Fruit fly (Drosophila melanogaster): ENCODE data around the gene CG34288.
A peak's percentile ranks its signal among the peaks of the same experiment; 100 is the strongest.

The CG34288 gene

DNA sequence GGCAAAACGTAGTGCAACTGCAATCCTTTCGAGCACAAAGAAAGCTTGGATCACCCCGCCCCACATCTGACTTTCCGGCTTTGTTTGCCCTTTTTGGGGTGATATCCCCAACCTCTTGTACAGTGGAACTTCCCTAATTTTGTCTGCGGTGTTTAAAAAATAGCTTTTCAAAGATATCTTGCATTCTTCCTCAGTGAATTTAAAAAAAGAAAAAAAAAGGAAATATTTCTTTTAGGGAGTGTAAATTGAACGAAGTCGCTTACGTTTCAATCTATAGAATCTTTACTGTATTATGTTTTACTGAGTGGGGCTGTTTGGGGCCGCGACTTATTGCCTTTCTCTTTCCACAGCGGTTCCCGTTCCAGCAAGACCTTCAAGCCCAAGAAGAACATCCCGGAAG lies 25.4 kb downstream of the CG34288 start (continued):
- peak; percentile 35; the same call in 1 of the 2 replicates for TF ChIP-seq CG11294 (GFP tag; IDR thresholded peaks at IDR 0.05)
- peak; percentile 61 for TF ChIP-seq CG3032 (tag; optimal IDR thresholded peaks at IDR 0.05)
- peak; percentile 83 for TF ChIP-seq topi (GFP tag; optimal IDR thresholded peaks at IDR 0.05)
- TF ChIP-seq Ets96B (tag; optimal IDR thresholded peaks at IDR 0.05): peak; percentile 55
- TF ChIP-seq CG7368 (GFP tag; optimal IDR thresholded peaks at IDR 0.05): no peak
- no peak for TF ChIP-seq Hr4 (GFP tag; optimal IDR thresholded peaks at IDR 0.05)
- peak in 1 of 2 experiments; percentile 39 for TF ChIP-seq ss (GFP tag; optimal IDR thresholded peaks at IDR 0.05)
- TF ChIP-seq CG15336 (GFP tag; IDR thresholded peaks at IDR 0.05): peak; percentile 82; the same call in 1 of the 2 replicates
- peak; percentile 95 for TF ChIP-seq svp (GFP tag)
- peak; percentile 88 for TF ChIP-seq eg (GFP tag; IDR thresholded peaks at IDR 0.05)
- peak; percentile 87 for TF ChIP-seq CG31627 (GFP tag; optimal IDR thresholded peaks at IDR 0.05)
- no peak for TF ChIP-seq Lpt (GFP tag; optimal IDR thresholded peaks at IDR 0.05)
- peak; percentile 61 for TF ChIP-seq CG8319 (GFP tag; optimal IDR thresholded peaks at IDR 0.05)
- TF ChIP-seq Sox14 (GFP tag; optimal IDR thresholded peaks at IDR 0.05): peak; percentile 75
- TF ChIP-seq CG11902 (GFP tag; optimal IDR thresholded peaks at IDR 0.05): peak; percentile 68
- peak; percentile 24 for TF ChIP-seq CG11762 (GFP tag; optimal IDR thresholded peaks at IDR 0.05; ENCODE audit: insufficient read depth)
- TF ChIP-seq CG3919 (GFP tag; optimal IDR thresholded peaks at IDR 0.05): peak; percentile 74
- peak; percentile 73 for TF ChIP-seq Ets21C (GFP tag; optimal IDR thresholded peaks at IDR 0.05)

DNA sequence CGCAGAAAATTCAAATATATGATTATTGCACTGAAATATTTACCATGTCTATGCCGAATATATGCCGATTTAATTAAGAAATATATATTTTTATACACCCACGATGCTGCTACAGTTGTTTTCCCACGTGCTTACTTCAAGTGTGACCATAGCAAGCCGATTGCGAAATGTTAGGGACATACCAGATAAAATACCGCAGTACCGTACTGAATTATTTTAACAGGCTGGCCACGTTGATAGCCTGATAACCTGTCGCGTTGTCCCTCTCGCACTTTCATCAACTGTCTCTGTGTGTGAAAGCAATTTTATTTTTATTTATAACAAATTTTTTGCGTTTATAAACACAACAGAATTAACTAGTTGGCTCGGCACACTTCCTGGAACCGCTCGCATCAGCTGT lies 26.2 kb downstream of the CG34288 start, which contains the start of the genes Nop56 and mats:
Gene Nop56, minus strand, starts transcription at position 158 of the 400 bp plus-strand sequence.
Gene mats, plus strand, starts transcription at position 251 of the 400 bp plus-strand sequence.
- TF ChIP-seq vri (GFP tag; optimal IDR thresholded peaks at IDR 0.05) (peak; percentile 46), topi (GFP tag; optimal IDR thresholded peaks at IDR 0.05) (peak; percentile 26), Sox14 (GFP tag; optimal IDR thresholded peaks at IDR 0.05) (peak; percentile 41), Eip78C (GFP tag) (peak; percentile 55), fkh (GFP tag; optimal IDR thresholded peaks at IDR 0.05) (peak; percentile 7), CG3032 (tag; optimal IDR thresholded peaks at IDR 0.05) (no peak), acj6 (GFP tag; optimal IDR thresholded peaks at IDR 0.05) (no peak), CG6163 (GFP tag; IDR thresholded peaks at IDR 0.05) (no peak), net (GFP tag; optimal IDR thresholded peaks at IDR 0.05) (no peak), svp (GFP tag) (peak; percentile 70), Eip93F (GFP tag; optimal IDR thresholded peaks at IDR 0.05) (peak; percentile 14), CG3919 (GFP tag; optimal IDR thresholded peaks at IDR 0.05) (no peak), salr (GFP tag; optimal IDR thresholded peaks at IDR 0.05) (peak in 1 of 2 experiments; percentile 1)

DNA sequence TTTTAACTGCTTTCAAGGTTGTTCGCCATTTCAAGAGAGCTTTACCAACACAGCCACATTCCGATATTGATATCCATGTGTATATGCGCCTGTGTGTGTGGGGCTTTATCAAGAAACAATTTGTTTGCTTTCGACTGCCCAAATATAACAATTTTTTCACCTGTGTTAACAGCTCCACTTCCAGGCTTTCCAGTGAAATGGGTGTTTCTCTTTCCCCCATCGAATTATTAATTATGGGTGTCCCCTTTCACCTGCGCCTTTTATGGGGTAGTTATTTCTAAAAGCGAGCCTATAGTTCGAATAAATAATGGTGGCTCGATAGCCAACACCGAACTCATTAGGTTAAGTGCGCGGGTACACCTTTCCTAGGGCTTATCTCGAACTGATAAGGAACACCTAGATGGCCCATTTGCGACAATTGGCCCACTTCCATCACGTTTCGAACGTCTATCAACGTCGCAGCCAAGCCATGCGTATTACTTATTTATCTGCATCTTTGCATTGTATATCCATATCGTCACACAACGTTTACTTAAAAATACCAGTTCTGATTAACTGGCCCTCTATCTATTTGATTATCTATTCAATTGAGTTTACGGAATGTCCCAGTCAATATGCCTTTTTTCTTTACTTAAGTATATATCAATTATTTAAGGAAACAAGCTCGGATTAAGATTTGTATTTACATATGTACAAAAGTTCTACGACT lies 35.0 kb downstream of the CG34288 start:
- TF ChIP-seq fkh (GFP tag; optimal IDR thresholded peaks at IDR 0.05): peak; percentile 86
- TF ChIP-seq Eip78C (GFP tag): peak; percentile 27
- TF ChIP-seq CG10631 (GFP tag; optimal IDR thresholded peaks at IDR 0.05): no peak
- TF ChIP-seq CG6854 (GFP tag; optimal IDR thresholded peaks at IDR 0.05): no peak
- TF ChIP-seq eg (GFP tag; IDR thresholded peaks at IDR 0.05): no peak
- TF ChIP-seq svp (GFP tag): peak; percentile 73
- TF ChIP-seq vri (GFP tag; optimal IDR thresholded peaks at IDR 0.05): peak; percentile 27

- TF ChIP-seq pdm3 (GFP tag; optimal IDR thresholded peaks at IDR 0.05): peak; percentile 84
- TF ChIP-seq CG10631 (GFP tag; optimal IDR thresholded peaks at IDR 0.05): peak; percentile 80
- peak; percentile 62 for TF ChIP-seq CG11762 (GFP tag; optimal IDR thresholded peaks at IDR 0.05; ENCODE audit: insufficient read depth)
- no peak for TF ChIP-seq CG16779 (tag; optimal IDR thresholded peaks at IDR 0.05)
- TF ChIP-seq acj6 (GFP tag; optimal IDR thresholded peaks at IDR 0.05): peak; percentile 71
- TF ChIP-seq Sox14 (GFP tag; optimal IDR thresholded peaks at IDR 0.05): peak; percentile 79
- TF ChIP-seq Met (GFP tag; optimal IDR thresholded peaks at IDR 0.05): peak; percentile 77
- TF ChIP-seq cyc (GFP tag; optimal IDR thresholded peaks at IDR 0.05): peak; percentile 82
- peak; percentile 61; the same call in 1 of the 3 replicates for TF ChIP-seq CG6163 (GFP tag; IDR thresholded peaks at IDR 0.05)
- peak; percentile 80 for TF ChIP-seq Hr39 (GFP tag; optimal IDR thresholded peaks at IDR 0.05)
- no peak for TF ChIP-seq CG7368 (GFP tag; optimal IDR thresholded peaks at IDR 0.05)
- no peak for TF ChIP-seq spab (GFP tag; optimal IDR thresholded peaks at IDR 0.05)
- peak; percentile 43 for TF ChIP-seq vri (GFP tag; optimal IDR thresholded peaks at IDR 0.05)
- no peak for TF ChIP-seq OdsH (GFP tag; optimal IDR thresholded peaks at IDR 0.05)
- no peak for TF ChIP-seq CG8119 (GFP tag; IDR thresholded peaks at IDR 0.05)
- peak; percentile 39 for TF ChIP-seq Lpt (GFP tag; optimal IDR thresholded peaks at IDR 0.05)
- no peak for TF ChIP-seq Hr38 (GFP tag; optimal IDR thresholded peaks at IDR 0.05)
- peak; percentile 55 for TF ChIP-seq net (GFP tag; optimal IDR thresholded peaks at IDR 0.05)
- no peak for TF ChIP-seq Eip93F (GFP tag; optimal IDR thresholded peaks at IDR 0.05)
- no peak for TF ChIP-seq CG4318 (GFP tag; optimal IDR thresholded peaks at IDR 0.05)
- TF ChIP-seq CG1621 (tag; optimal IDR thresholded peaks at IDR 0.05): no peak
- TF ChIP-seq ss (GFP tag; optimal IDR thresholded peaks at IDR 0.05): no peak
- peak; percentile 80 for TF ChIP-seq topi (GFP tag; optimal IDR thresholded peaks at IDR 0.05)
- TF ChIP-seq Gug (GFP tag; IDR thresholded peaks at IDR 0.05): 0 out of 2 replicates have a peak, but pooled peaks have one; percentile 31
Observed at dm6 chr3R:22410537-22411360, 36.3 kb downstream of the CG34288 start, which contains the start of the genes CG13850 and lqfR. Gene CG13850 (minus strand): TSS chr3R:22410915. Gene lqfR (plus strand): TSS chr3R:22411301.

Measured in whole organism, prepupa.